Fruit fly (Drosophila melanogaster) S2 (cell line): Measurements from ENCODE around the gene sif.

Experiments
- CG8478 ChIP-seq: fragments of >200 bp; optimal IDR thresholded peaks from 2 replicates; lab custom pipeline; 2018
- CTCF ChIP-seq, 2 experiments: fragments of >200 bp; optimal IDR thresholded peaks; 2 replicates each; lab custom pipeline; 2018

DNA sequence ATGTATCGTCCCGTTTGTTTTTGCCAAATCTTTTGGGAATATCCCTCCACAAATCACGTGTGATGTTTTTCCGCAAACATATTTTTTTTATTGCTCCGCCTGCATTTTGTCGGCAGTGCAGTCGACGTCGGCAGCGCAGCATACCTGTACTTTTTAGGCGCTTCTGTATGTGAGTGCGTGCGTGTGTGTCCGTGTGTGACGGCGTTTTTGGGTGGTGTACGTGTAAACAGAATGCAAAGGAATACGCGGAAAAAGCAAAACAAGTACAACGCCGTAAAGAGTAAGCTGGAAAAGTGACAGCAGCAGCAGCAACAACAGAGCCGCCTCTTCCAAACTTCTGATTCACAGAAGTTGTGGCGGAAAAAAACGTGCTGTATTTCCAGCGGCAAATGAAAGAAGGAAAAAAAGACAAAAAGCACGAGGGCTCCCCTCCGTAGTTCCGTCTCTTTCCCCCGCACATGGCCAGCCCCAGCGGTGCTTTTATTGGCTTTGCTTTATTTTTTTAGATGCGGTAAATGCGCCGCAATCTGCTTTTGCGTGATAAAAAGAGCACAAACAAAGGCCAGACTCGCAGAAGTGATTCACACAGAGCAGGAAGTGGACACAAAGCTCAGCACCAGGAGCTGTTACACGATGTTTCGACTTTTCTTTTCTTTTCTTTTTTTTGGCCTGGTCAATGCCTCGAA, 112.5 kb downstream of the sif start:
- no peak for TF ChIP-seq CG8478 (lab: Kevin White, UChicago)
- TF ChIP-seq CTCF (optimal IDR thresholded peaks at IDR 0.05; lab: Kevin White, UChicago) = no peak
